Worm (Caenorhabditis elegans) whole organism, early embryonic: ENCODE measurements around the gene fbxa-147.

Source experiments
- B0310.2 ChIP-seq: sonication (generic microtip); optimal IDR thresholded peaks from 2 replicates; lab custom pipeline; 2016; ENCODE audit warnings: mild to moderate bottlenecking, missing genetic modification characterization, missing compliant biosample characterization
- F13C5.2 ChIP-seq: sonication (generic microtip); optimal IDR thresholded peaks from 2 replicates; lab custom pipeline; 2017; ENCODE audit warnings: mild to moderate bottlenecking, missing genetic modification characterization, inconsistent platforms, missing compliant biosample characterization
- aly-1 ChIP-seq: sonication (generic microtip); optimal IDR thresholded peaks from 2 replicates; lab custom pipeline; 2016; ENCODE audit warnings: missing genetic modification characterization, missing compliant biosample characterization
- ama-1 ChIP-seq: fragments of 150-350 bp; optimal IDR thresholded peaks from 2 replicates; lab custom pipeline; 2014
- ceh-13 ChIP-seq: fragments of 200-800 bp; sonication (Bioruptor generic); optimal IDR thresholded peaks from 2 replicates; lab custom pipeline; 2018; ENCODE audit warnings: mild to moderate bottlenecking, missing genetic modification characterization, missing compliant biosample characterization
- ceh-36 ChIP-seq: sonication (generic microtip); optimal IDR thresholded peaks from 2 replicates; lab custom pipeline; 2016; ENCODE audit warnings: missing genetic modification characterization, inconsistent platforms, missing compliant biosample characterization
- ets-7 ChIP-seq: sonication (generic microtip); optimal IDR thresholded peaks from 2 replicates; lab custom pipeline; 2016; ENCODE audit warnings: missing genotype, missing genetic modification characterization, missing compliant biosample characterization
- flt-1 ChIP-seq: fragments of 200-800 bp; sonication (Bioruptor generic); IDR thresholded peaks from 2 replicates; pipeline ENCODE4 v1.3.6; 2022; ENCODE audit warnings: missing genetic modification characterization, missing compliant biosample characterization
- hmbx-1 ChIP-seq: sonication (generic microtip); optimal IDR thresholded peaks from 2 replicates; lab custom pipeline; 2016; ENCODE audit warnings: mild to moderate bottlenecking, missing genetic modification characterization, missing compliant biosample characterization
- hmg-4 ChIP-seq: fragments of 200-800 bp; sonication (Bioruptor generic); optimal IDR thresholded peaks from 2 replicates; lab custom pipeline; 2018; ENCODE audit warnings: mild to moderate bottlenecking, missing genetic modification characterization, missing compliant biosample characterization
- hnd-1 ChIP-seq: sonication (generic microtip); optimal IDR thresholded peaks from 2 replicates; lab custom pipeline; 2016; ENCODE audit warnings: missing genetic modification characterization, missing compliant biosample characterization
- pes-1 ChIP-seq: fragments of 200-800 bp; sonication (Bioruptor generic); IDR thresholded peaks from 2 replicates; pipeline ENCODE4 v1.3.6; 2022; ENCODE audit warnings: missing genetic modification reagents, missing genetic modification characterization, missing compliant biosample characterization
- scrt-1 ChIP-seq: fragments of 200-800 bp; sonication (Bioruptor generic); IDR thresholded peaks from 2 replicates; pipeline ENCODE4 v1.3.6; 2022; ENCODE audit warnings: missing genetic modification characterization, missing compliant biosample characterization
- sea-1 ChIP-seq: fragments of 200-800 bp; sonication (Bioruptor generic); conservative IDR thresholded peaks from 2 replicates; pipeline ENCODE4 v1.3.6; 2022; ENCODE audit warnings: missing genetic modification characterization, missing compliant biosample characterization
- tbx-11 ChIP-seq: fragments of 200-800 bp; sonication (Bioruptor generic); IDR thresholded peaks from 2 replicates; pipeline ENCODE4 v1.3.6; 2022; ENCODE audit warnings: missing genetic modification characterization, missing compliant biosample characterization
- tbx-37 ChIP-seq: fragments of 200-800 bp; sonication (Bioruptor generic); conservative IDR thresholded peaks from 2 replicates; pipeline ENCODE4 v1.3.6; 2022; ENCODE audit warnings: missing genetic modification reagents, missing genetic modification characterization, missing compliant biosample characterization
- tra-4 ChIP-seq: sonication (generic microtip); optimal IDR thresholded peaks from 2 replicates; lab custom pipeline; 2017; ENCODE audit warnings: missing genetic modification characterization, missing compliant biosample characterization

Gene fbxa-147

ce11 chrV:14695713-14696112, 20.6 kb upstream of the fbxa-147 start:
- TF ChIP-seq B0310.2 (tag; lab: Kevin White, UChicago) (no peak), ama-1 (lab: Kevin White, UChicago) (no peak), hmg-4 (GFP tag; lab: Kevin White, UChicago) (no peak), tbx-37 (GFP tag; lab: Robert Waterston, UW) (no peak), ets-7 (no peak), hmbx-1 (no peak), flt-1 (no peak), ceh-13 (GFP tag; lab: Kevin White, UChicago) (no peak), F13C5.2 (no peak), sea-1 (GFP tag; lab: Robert Waterston, UW) (no peak), aly-1 (tag; lab: Kevin White, UChicago) (no peak)

DNA sequence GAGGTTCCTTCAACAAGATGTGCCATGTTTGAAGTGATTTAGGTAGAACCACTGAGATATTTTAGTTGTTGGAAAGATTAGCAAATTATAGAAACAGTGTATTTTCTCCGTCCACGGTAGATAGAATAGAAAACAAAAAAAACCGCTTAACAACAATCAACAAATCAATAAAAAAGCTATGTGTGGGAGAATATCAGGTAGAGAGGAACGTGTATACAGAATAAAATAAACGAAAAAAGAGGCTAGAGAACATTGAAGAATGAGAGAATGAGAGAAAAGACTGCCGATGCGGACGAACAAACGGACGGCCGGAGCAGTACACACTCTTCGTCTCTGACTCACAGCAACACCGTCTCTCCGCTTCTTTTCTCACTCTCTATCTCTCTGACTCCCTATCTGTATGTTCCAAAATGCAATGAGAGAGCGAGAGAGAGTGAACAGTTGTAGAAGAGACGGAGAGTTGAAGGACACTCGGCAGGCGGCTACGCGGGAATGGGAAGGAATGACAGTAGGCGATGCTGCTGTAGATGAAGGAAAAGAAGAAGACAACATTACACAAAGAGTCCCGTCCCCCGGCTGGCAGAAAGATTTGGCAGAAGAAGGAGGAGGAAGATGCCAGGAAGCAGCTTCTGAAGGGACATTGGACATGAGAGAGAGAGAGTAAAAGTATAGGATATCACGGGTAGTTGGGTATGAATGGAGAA, 19.5 kb upstream of the fbxa-147 start, which contains the start of gene unc-112:
Gene unc-112, minus strand, starts transcription at position 51 of the 704 bp plus-strand sequence.
- no peak for TF ChIP-seq sea-1 (GFP tag; lab: Robert Waterston, UW)
- no peak for TF ChIP-seq B0310.2 (tag; lab: Kevin White, UChicago)
- TF ChIP-seq tbx-11 (GFP tag; lab: Robert Waterston, UW), result 0 out of 2 replicates have a peak, but pooled peaks have one; percentile 12
- no peak for TF ChIP-seq ceh-36 (tag; lab: Kevin White, UChicago)
- TF ChIP-seq ama-1 (lab: Kevin White, UChicago), result no peak
- TF ChIP-seq scrt-1 (GFP tag; lab: Robert Waterston, UW), result no peak
- TF ChIP-seq hmbx-1, result no peak
- TF ChIP-seq ets-7, result peak; percentile 45
- 0 out of 2 replicates have a peak, but pooled peaks have one; percentile 4 for TF ChIP-seq tbx-37 (GFP tag; lab: Robert Waterston, UW)
- no peak for TF ChIP-seq tra-4 (tag; lab: Kevin White, UChicago)
- TF ChIP-seq flt-1, result no peak
- TF ChIP-seq hnd-1 (tag; lab: Kevin White, UChicago), result no peak
- no peak; the same call in 1 of the 2 replicates for TF ChIP-seq pes-1 (GFP tag; lab: Robert Waterston, UW)
- peak; percentile 87 for TF ChIP-seq aly-1 (tag; lab: Kevin White, UChicago)
- TF ChIP-seq F13C5.2, result peak; percentile 79
- peak; percentile 91 for TF ChIP-seq hmg-4 (GFP tag; lab: Kevin White, UChicago)
- no peak for TF ChIP-seq ceh-13 (GFP tag; lab: Kevin White, UChicago)

ce11 chrV:14698005-14698404, 18.3 kb upstream of the fbxa-147 start:
- TF ChIP-seq pes-1 (GFP tag; lab: Robert Waterston, UW) (no peak), tra-4 (tag; lab: Kevin White, UChicago) (no peak), hnd-1 (tag; lab: Kevin White, UChicago) (no peak), ets-7 (no peak), ceh-36 (tag; lab: Kevin White, UChicago) (no peak), ceh-13 (GFP tag; lab: Kevin White, UChicago) (no peak)

ce11 chrV:14698666-14699065, 17.6 kb upstream of the fbxa-147 start, which contains the start of gene set-5:
set-5 (plus strand) TSS chrV:14698966.
- TF ChIP-seq ama-1 (lab: Kevin White, UChicago) (no peak), hnd-1 (tag; lab: Kevin White, UChicago) (no peak), F13C5.2 (no peak), B0310.2 (tag; lab: Kevin White, UChicago) (no peak), aly-1 (tag; lab: Kevin White, UChicago) (no peak), tbx-37 (GFP tag; lab: Robert Waterston, UW) (no peak), hmg-4 (GFP tag; lab: Kevin White, UChicago) (no peak), sea-1 (GFP tag; lab: Robert Waterston, UW) (no peak), flt-1 (no peak), ceh-13 (GFP tag; lab: Kevin White, UChicago) (no peak), tbx-11 (GFP tag; lab: Robert Waterston, UW) (no peak), scrt-1 (GFP tag; lab: Robert Waterston, UW) (no peak), ets-7 (no peak), ceh-36 (tag; lab: Kevin White, UChicago) (no peak), tra-4 (tag; lab: Kevin White, UChicago) (no peak), hmbx-1 (no peak), pes-1 (GFP tag; lab: Robert Waterston, UW) (no peak)

DNA sequence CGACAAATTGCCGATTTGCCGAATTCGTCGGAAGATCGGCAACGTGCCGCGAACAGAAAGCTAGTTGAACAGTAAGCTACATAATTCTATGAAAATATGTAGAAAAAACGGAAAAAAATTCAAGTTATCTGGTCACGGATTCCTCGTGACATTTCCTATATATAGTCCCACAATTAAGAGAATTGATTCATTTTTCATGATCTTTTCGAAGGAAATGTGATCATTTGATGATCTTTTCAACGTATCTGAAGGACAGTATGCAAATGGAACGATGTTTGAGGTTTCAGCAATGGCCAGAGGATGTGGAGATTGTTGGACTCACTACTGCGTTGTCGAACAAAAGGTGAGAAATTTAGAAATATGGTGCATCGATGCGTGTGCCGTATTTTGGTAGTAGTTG, 8.3 kb upstream of the fbxa-147 start, which contains the start of gene R08A2.9:
Gene R08A2.9, plus strand, starts transcription at position 301 of the 400 bp plus-strand sequence.
- TF ChIP-seq scrt-1 (GFP tag; lab: Robert Waterston, UW) (no peak), aly-1 (tag; lab: Kevin White, UChicago) (no peak), ama-1 (lab: Kevin White, UChicago) (no peak), tra-4 (tag; lab: Kevin White, UChicago) (no peak), ets-7 (no peak), B0310.2 (tag; lab: Kevin White, UChicago) (no peak)

- TF ChIP-seq pes-1 (GFP tag; lab: Robert Waterston, UW), result no peak
- TF ChIP-seq B0310.2 (tag; lab: Kevin White, UChicago), result no peak
- no peak for TF ChIP-seq ets-7
- TF ChIP-seq tbx-37 (GFP tag; lab: Robert Waterston, UW), result no peak
- TF ChIP-seq hmg-4 (GFP tag; lab: Kevin White, UChicago), result no peak
- TF ChIP-seq hmbx-1, result no peak
- no peak for TF ChIP-seq tbx-11 (GFP tag; lab: Robert Waterston, UW)
- TF ChIP-seq flt-1, result no peak
- TF ChIP-seq hnd-1 (tag; lab: Kevin White, UChicago), result no peak
- no peak for TF ChIP-seq ceh-13 (GFP tag; lab: Kevin White, UChicago)
- no peak for TF ChIP-seq tra-4 (tag; lab: Kevin White, UChicago)
- TF ChIP-seq scrt-1 (GFP tag; lab: Robert Waterston, UW), result no peak
- TF ChIP-seq sea-1 (GFP tag; lab: Robert Waterston, UW), result no peak
- no peak for TF ChIP-seq aly-1 (tag; lab: Kevin White, UChicago)
- TF ChIP-seq ama-1 (lab: Kevin White, UChicago), result no peak
- no peak for TF ChIP-seq F13C5.2
- no peak for TF ChIP-seq ceh-36 (tag; lab: Kevin White, UChicago)
Measured at ce11 chrV:14711077-14711476, 5.2 kb upstream of the fbxa-147 start, which contains the start of gene ssp-33. ssp-33 (plus strand) TSS chrV:14711377.
